Fruit fly (Drosophila melanogaster): Measurements from ENCODE around the gene Pfdn6.

The Pfdn6 gene

dm6 chr3L:19905427-19905826 is 18.0 kb upstream of the Pfdn6 start (continued):
- TF ChIP-seq ranshi (GFP tag; IDR thresholded peaks at IDR 0.05) (0 out of 2 replicates have a peak, but pooled peaks have one; percentile 20), CG6854 (GFP tag; optimal IDR thresholded peaks at IDR 0.05) (no peak), az2 (GFP tag; optimal IDR thresholded peaks at IDR 0.05) (peak; percentile 17), H15 (GFP tag; IDR thresholded peaks at IDR 0.05) (no peak), CG8089 (GFP tag; optimal IDR thresholded peaks at IDR 0.05) (no peak), vfl (GFP tag; optimal IDR thresholded peaks at IDR 0.05) (no peak), CG10366 (GFP tag; IDR thresholded peaks at IDR 0.05) (peak; percentile 34; the same call in 1 of the 2 replicates), pho (GFP tag; optimal IDR thresholded peaks at IDR 0.05) (peak; percentile 35), chif (GFP tag; optimal IDR thresholded peaks at IDR 0.05) (no peak), Tbp (GFP tag; optimal IDR thresholded peaks at IDR 0.05) (no peak), CG15269 (tag; optimal IDR thresholded peaks at IDR 0.05) (peak; percentile 7), bcd (GFP tag; optimal IDR thresholded peaks at IDR 0.05) (peak; percentile 4), zfh2 (GFP tag; optimal IDR thresholded peaks at IDR 0.05) (peak; percentile 31), Usf (GFP tag; optimal IDR thresholded peaks at IDR 0.05) (no peak), H2.0 (GFP tag; IDR thresholded peaks at IDR 0.05) (0 out of 2 replicates have a peak, but pooled peaks have one; percentile 8), MESR4 (GFP tag; optimal IDR thresholded peaks at IDR 0.05) (no peak), lilli (GFP tag; optimal IDR thresholded peaks at IDR 0.05) (peak; percentile 44), sima (GFP tag; optimal IDR thresholded peaks at IDR 0.05) (no peak), Drgx (GFP tag; IDR thresholded peaks at IDR 0.05) (peak; percentile 50), D (optimal IDR thresholded peaks at IDR 0.05) (no peak), D (GFP tag; optimal IDR thresholded peaks at IDR 0.05) (no peak), slbo (GFP tag; IDR thresholded peaks at IDR 0.05) (peak; percentile 54), slp2 (GFP tag; optimal IDR thresholded peaks at IDR 0.05) (peak; percentile 4), HLH54F (GFP tag; optimal IDR thresholded peaks at IDR 0.05) (peak; percentile 17), CG9727 (GFP tag; optimal IDR thresholded peaks at IDR 0.05) (peak; percentile 12), chn (GFP tag; optimal IDR thresholded peaks at IDR 0.05) (peak; percentile 10), CG33557 (GFP tag; optimal IDR thresholded peaks at IDR 0.05) (no peak), CG7928 (GFP tag; optimal IDR thresholded peaks at IDR 0.05) (no peak), ems (GFP tag; optimal IDR thresholded peaks at IDR 0.05) (peak; percentile 14), Xbp1 (GFP tag; optimal IDR thresholded peaks at IDR 0.05) (peak; percentile 40), Max (GFP tag; optimal IDR thresholded peaks at IDR 0.05) (no peak), Sox102F (GFP tag; optimal IDR thresholded peaks at IDR 0.05) (peak; percentile 35), CG1603 (tag; optimal IDR thresholded peaks at IDR 0.05) (no peak), CG18599 (GFP tag; optimal IDR thresholded peaks at IDR 0.05) (no peak), otp (GFP tag; IDR thresholded peaks at IDR 0.05) (0 out of 3 replicates have a peak, but pooled peaks have one; percentile 14), ap (GFP tag; IDR thresholded peaks at IDR 0.05) (no peak), Trl (optimal IDR thresholded peaks at IDR 0.05) (no peak), Trl (GFP tag; optimal IDR thresholded peaks at IDR 0.05) (peak; percentile 4), fd3F (GFP tag; optimal IDR thresholded peaks at IDR 0.05) (no peak), dmrt99B (tag; optimal IDR thresholded peaks at IDR 0.05) (peak; percentile 16), CG9215 (GFP tag; IDR thresholded peaks at IDR 0.05) (peak; percentile 58), Ets65A (GFP tag) (peak; percentile 23), mirr (GFP tag; optimal IDR thresholded peaks at IDR 0.05) (no peak), Med (GFP tag) (peak; percentile 80), Abd-B (GFP tag; optimal IDR thresholded peaks at IDR 0.05) (no peak), row (GFP tag; IDR thresholded peaks at IDR 0.05) (peak; percentile 36; the same call in 1 of the 3 replicates), hkb (optimal IDR thresholded peaks at IDR 0.05) (no peak), hkb (GFP tag; IDR thresholded peaks at IDR 0.05) (0 out of 2 replicates have a peak, but pooled peaks have one; percentile 38), CG11695 (GFP tag; IDR thresholded peaks at IDR 0.05) (0 out of 3 replicates have a peak, but pooled peaks have one; percentile 8), MBD-R2 (GFP tag; IDR thresholded peaks at IDR 0.05) (no peak; the same call in 1 of the 2 replicates), CG2120 (GFP tag; optimal IDR thresholded peaks at IDR 0.05) (peak; percentile 51), lab (GFP tag; optimal IDR thresholded peaks at IDR 0.05) (peak; percentile 11), CG9609 (GFP tag; optimal IDR thresholded peaks at IDR 0.05) (peak; percentile 1)

All from whole organism, embryonic.